Fruit fly (Drosophila melanogaster): ENCODE measurements around the gene msl-1.

The msl-1 gene

DNA sequence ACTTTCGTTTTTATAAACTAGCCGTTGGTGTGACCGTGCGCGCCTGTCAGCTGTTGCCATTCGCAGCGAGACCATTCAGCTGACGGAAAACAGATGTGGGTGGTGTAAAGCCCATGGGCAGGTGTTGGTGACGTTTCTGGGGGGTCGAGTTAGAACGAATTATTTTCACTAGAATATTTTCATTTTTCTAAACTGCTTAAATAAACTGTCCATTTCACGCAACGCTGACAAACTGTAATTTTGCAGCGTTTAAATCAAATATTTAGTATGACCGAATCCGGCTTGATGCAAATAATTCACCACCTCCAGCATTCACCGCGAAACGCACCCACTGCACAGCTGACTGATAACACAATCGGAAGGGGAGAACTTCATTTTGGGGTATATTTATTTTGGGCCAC, 6.8 kb upstream of the msl-1 start, which contains the start of the genes CG10383 and CG10338 (continued):
- TF ChIP-seq dsx (GFP tag; optimal IDR thresholded peaks at IDR 0.05; ENCODE audit: poor library complexity, severe bottlenecking) (peak; percentile 37), fd85E (GFP tag; optimal IDR thresholded peaks at IDR 0.05) (peak; percentile 77), topi (GFP tag; optimal IDR thresholded peaks at IDR 0.05) (peak; percentile 88), Smox (GFP tag; optimal IDR thresholded peaks at IDR 0.05) (peak; percentile 90), CG6854 (GFP tag; optimal IDR thresholded peaks at IDR 0.05) (peak; percentile 49), Blimp-1 (GFP tag; optimal IDR thresholded peaks at IDR 0.05) (peak; percentile 96), svp (GFP tag) (peak; percentile 93), vri (GFP tag; optimal IDR thresholded peaks at IDR 0.05) (peak; percentile 75), net (GFP tag; optimal IDR thresholded peaks at IDR 0.05) (peak; percentile 83), CG9139 (GFP tag; optimal IDR thresholded peaks at IDR 0.05) (no peak), CG3919 (GFP tag; optimal IDR thresholded peaks at IDR 0.05) (peak; percentile 93), Ets21C (GFP tag; optimal IDR thresholded peaks at IDR 0.05) (peak; percentile 85), CG4318 (GFP tag; optimal IDR thresholded peaks at IDR 0.05) (peak; percentile 69), CG8632 (GFP tag; optimal IDR thresholded peaks at IDR 0.05) (peak; percentile 77), Sox14 (GFP tag; optimal IDR thresholded peaks at IDR 0.05) (peak; percentile 91), CG32006 (GFP tag; optimal IDR thresholded peaks at IDR 0.05) (peak; percentile 77), CG6808 (GFP tag; optimal IDR thresholded peaks at IDR 0.05) (no peak), CG3032 (tag; optimal IDR thresholded peaks at IDR 0.05) (peak; percentile 73), Hr38 (GFP tag; optimal IDR thresholded peaks at IDR 0.05) (peak; percentile 74), Eip93F (GFP tag; optimal IDR thresholded peaks at IDR 0.05) (peak; percentile 89), Hr39 (GFP tag; optimal IDR thresholded peaks at IDR 0.05) (peak; percentile 93), CG6792 (GFP tag; optimal IDR thresholded peaks at IDR 0.05) (peak; percentile 86)

DNA sequence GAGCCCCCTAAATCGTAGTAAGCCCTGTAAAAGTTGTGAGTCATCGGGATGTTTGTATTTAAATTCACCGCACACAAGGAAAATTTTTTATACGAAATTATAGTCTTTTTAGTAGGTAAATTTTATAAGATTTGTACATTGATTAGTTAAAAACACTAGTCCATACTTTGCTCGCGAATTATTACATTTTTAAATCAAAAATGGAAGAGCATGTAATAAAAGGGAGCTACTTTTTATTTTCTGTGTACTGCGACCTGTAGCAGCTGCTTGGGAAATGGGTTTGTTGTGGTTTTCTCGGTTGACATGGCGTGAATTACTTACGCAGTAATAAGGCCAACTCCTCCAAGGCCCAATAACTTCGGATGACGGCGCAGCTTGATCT, 6.1 kb upstream of the msl-1 start:
- TF ChIP-seq acj6 (GFP tag; optimal IDR thresholded peaks at IDR 0.05) (peak; percentile 73), Gug (GFP tag; IDR thresholded peaks at IDR 0.05) (0 out of 2 replicates have a peak, but pooled peaks have one; percentile 26), OdsH (GFP tag; optimal IDR thresholded peaks at IDR 0.05) (peak; percentile 66), topi (GFP tag; optimal IDR thresholded peaks at IDR 0.05) (peak; percentile 23), Ets21C (GFP tag; optimal IDR thresholded peaks at IDR 0.05) (no peak), Lpt (GFP tag; optimal IDR thresholded peaks at IDR 0.05) (peak; percentile 13), salr (GFP tag; optimal IDR thresholded peaks at IDR 0.05) (peak in 1 of 2 experiments; percentile 28), CG16779 (tag; optimal IDR thresholded peaks at IDR 0.05) (no peak), pdm3 (GFP tag; optimal IDR thresholded peaks at IDR 0.05) (peak; percentile 63), eg (GFP tag; IDR thresholded peaks at IDR 0.05) (peak; percentile 64; the same call in 2 of the 3 replicates), CG9139 (GFP tag; optimal IDR thresholded peaks at IDR 0.05) (no peak), Sox14 (GFP tag; optimal IDR thresholded peaks at IDR 0.05) (peak; percentile 51), CG31627 (GFP tag; optimal IDR thresholded peaks at IDR 0.05) (peak; percentile 39), Eip75B (GFP tag; optimal IDR thresholded peaks at IDR 0.05) (peak; percentile 58), CG6854 (GFP tag; optimal IDR thresholded peaks at IDR 0.05) (no peak), CG34406 (GFP tag; optimal IDR thresholded peaks at IDR 0.05) (peak; percentile 35), esn (GFP tag; optimal IDR thresholded peaks at IDR 0.05) (peak; percentile 54), CG1621 (tag; optimal IDR thresholded peaks at IDR 0.05) (no peak), ss (GFP tag; optimal IDR thresholded peaks at IDR 0.05) (no peak), CG8319 (GFP tag; optimal IDR thresholded peaks at IDR 0.05) (no peak), spab (GFP tag; optimal IDR thresholded peaks at IDR 0.05) (no peak), Ets96B (tag; optimal IDR thresholded peaks at IDR 0.05) (peak; percentile 58), CG32006 (GFP tag; optimal IDR thresholded peaks at IDR 0.05) (peak; percentile 66), CG10669 (GFP tag; optimal IDR thresholded peaks at IDR 0.05) (peak; percentile 27), net (GFP tag; optimal IDR thresholded peaks at IDR 0.05) (peak; percentile 43), cyc (GFP tag; optimal IDR thresholded peaks at IDR 0.05) (peak; percentile 29), dsx (GFP tag; optimal IDR thresholded peaks at IDR 0.05; ENCODE audit: poor library complexity, severe bottlenecking) (no peak), Met (GFP tag; optimal IDR thresholded peaks at IDR 0.05) (no peak), CG7368 (GFP tag; optimal IDR thresholded peaks at IDR 0.05) (no peak), Hr39 (GFP tag; optimal IDR thresholded peaks at IDR 0.05) (peak; percentile 44), CG15336 (GFP tag; IDR thresholded peaks at IDR 0.05) (peak; percentile 59), fkh (GFP tag; optimal IDR thresholded peaks at IDR 0.05) (no peak), Eip93F (GFP tag; optimal IDR thresholded peaks at IDR 0.05) (no peak), vri (GFP tag; optimal IDR thresholded peaks at IDR 0.05) (no peak), CG3919 (GFP tag; optimal IDR thresholded peaks at IDR 0.05) (peak; percentile 43), CG8632 (GFP tag; optimal IDR thresholded peaks at IDR 0.05) (peak; percentile 55), CG10631 (GFP tag; optimal IDR thresholded peaks at IDR 0.05) (peak; percentile 53), dac (GFP tag; optimal IDR thresholded peaks at IDR 0.05) (no peak), Hr38 (GFP tag; optimal IDR thresholded peaks at IDR 0.05) (no peak), CG6808 (GFP tag; optimal IDR thresholded peaks at IDR 0.05) (no peak)

Data from whole organism, prepupa.